Fruit fly (Drosophila melanogaster) whole organism: ENCODE measurements around the gene galla-2.

ENCODE experiments used
- CG8478 ChIP-seq: fragments of >200 bp; optimal IDR thresholded peaks from 2 replicates; lab custom pipeline; 2018; ENCODE audit warnings: inconsistent platforms
- Dll ChIP-seq: fragments of >200 bp; optimal IDR thresholded peaks from 2 replicates; lab custom pipeline; 2017
- EcR ChIP-seq, 2 experiments: fragments of >200 bp; optimal IDR thresholded peaks; 2 replicates each; lab custom pipeline; 2017; ENCODE audit warnings: missing biosample characterization in 2 of 2, missing genetic modification characterization in 2 of 2, missing genetic modification reagents in 2 of 2
- pan ChIP-seq: fragments of >200 bp; optimal IDR thresholded peaks from 2 replicates; lab custom pipeline; 2017
- psq ChIP-seq: fragments of >200 bp; optimal IDR thresholded peaks from 2 replicates; lab custom pipeline; 2017
- usp ChIP-seq: fragments of >200 bp; optimal IDR thresholded peaks from 2 replicates; lab custom pipeline; 2017; ENCODE audit warnings: missing biosample characterization, missing genetic modification characterization, mixed read lengths

The galla-2 gene

DNA sequence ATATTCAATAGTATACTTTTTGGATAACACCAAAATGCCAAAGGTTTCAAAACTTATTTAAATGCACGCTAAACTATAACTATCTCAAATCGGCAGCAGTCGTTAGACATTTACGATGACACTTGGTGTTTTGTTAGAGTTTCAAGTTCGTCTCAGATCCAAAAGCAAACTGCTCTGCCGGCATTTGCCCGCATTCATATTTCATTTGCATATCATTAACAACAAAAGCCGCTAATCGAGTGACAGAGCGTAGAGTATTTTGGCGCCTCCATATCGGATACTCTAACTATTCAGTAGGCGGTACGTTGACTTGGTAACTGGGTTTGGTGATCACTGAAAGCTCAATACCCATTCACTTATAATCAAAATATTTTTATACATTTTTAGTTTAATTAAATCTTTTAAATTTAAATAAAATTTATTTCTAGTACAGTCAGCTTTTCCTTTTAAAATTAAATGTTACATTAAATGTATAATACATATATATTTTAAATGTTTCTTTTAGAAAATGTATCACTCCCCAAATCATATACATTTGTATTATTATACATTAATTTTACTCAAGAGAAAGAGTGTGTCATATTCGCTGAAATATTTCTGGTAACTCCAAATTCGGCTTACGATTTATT is 10.6 kb downstream of the galla-2 start:
- TF ChIP-seq usp (GFP tag; lab: Kevin White, UChicago) (no peak), CG8478 (lab: Kevin White, UChicago) (no peak), psq (lab: Kevin White, UChicago) (no peak), pan (lab: Kevin White, UChicago) (no peak)

dm6 chr3L:10894159-10894558 is 11.5 kb downstream of the galla-2 start, which contains the start of gene Cpr67Fb:
Cpr67Fb (plus strand) TSS chr3L:10894173.
- TF ChIP-seq pan (lab: Kevin White, UChicago) (no peak), CG8478 (lab: Kevin White, UChicago) (no peak), psq (lab: Kevin White, UChicago) (no peak), EcR (GFP tag; optimal IDR thresholded peaks at IDR 0.05; lab: Kevin White, UChicago) (no peak), usp (GFP tag; lab: Kevin White, UChicago) (no peak), Dll (lab: Kevin White, UChicago) (no peak)

DNA sequence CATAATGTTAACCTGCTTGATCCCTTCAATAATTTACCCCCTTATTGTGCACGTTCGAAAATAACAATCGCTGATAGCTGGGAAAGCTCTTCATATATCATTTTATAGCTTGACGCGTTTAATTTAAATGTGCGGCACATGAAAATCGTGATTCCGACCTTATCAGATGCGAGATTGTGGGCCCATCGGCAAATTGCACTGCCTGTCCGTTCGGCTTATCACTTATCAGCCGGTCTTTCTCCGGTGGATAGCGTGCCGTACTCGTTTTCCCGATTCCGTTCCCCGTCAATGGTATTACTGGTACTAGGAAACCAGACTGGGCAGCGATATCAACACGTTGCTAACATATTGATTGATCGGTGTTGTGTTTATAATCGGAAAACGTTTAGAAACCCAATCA is 14.2 kb downstream of the galla-2 start:
- TF ChIP-seq pan (lab: Kevin White, UChicago) (no peak), EcR (GFP tag; optimal IDR thresholded peaks at IDR 0.05; lab: Kevin White, UChicago) (no peak), psq (lab: Kevin White, UChicago) (no peak), Dll (lab: Kevin White, UChicago) (no peak), CG8478 (lab: Kevin White, UChicago) (no peak), usp (GFP tag; lab: Kevin White, UChicago) (no peak)

- TF ChIP-seq pan (lab: Kevin White, UChicago) (peak; percentile 67), EcR (GFP tag; optimal IDR thresholded peaks at IDR 0.05; lab: Kevin White, UChicago) (no peak)
These were observed 15.0 kb downstream of the galla-2 start for dm6 chr3L:10897534-10898255.

DNA sequence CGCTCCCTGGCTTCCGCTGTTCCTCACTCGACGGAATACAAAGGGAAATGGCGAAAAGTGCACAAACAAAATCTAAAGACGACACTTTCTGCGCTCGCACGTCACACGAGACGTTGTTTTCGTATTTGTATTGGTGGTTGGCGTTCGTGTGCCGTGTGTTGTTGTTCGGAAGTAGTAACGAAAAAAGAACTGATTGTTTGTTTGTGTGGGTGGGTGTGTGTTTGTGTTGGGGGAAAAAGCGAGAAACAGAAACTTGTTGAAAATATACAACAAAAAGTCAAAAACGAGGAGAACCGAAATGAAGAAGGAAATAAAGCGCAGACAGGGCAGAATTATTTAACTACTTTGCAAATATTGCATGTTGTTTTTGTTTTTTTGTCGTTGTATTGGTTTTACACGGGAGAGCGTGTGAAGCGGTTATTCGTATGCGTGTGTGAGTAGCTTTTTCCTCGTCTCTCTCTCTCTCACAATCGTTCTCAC is 15.6 kb downstream of the galla-2 start:
- TF ChIP-seq CG8478 (lab: Kevin White, UChicago): peak; percentile 81
- TF ChIP-seq psq (lab: Kevin White, UChicago): no peak

DNA sequence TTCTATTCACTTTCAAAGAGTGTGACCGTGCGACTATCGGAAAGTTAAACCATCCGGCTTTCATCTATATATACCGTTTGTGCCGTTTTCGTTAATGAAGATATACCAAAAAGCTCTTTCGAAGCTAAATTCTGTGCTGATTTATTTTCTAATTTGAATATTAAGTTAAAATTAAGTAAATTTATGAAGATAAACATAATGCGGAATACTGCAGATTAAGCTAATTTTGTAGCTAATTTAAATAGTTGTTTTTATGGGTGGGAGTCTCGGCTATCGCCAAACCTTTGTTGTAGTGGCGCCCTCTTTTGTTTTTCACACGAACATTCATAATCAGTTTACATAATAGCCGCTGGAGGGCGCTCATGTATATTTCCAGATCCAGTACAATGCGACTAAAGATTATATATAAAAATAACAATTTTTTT is 16.4 kb downstream of the galla-2 start, which contains the start of gene Aps:
TSS of gene Aps (minus strand) at position 37 of the 425 bp plus-strand sequence.
- no peak for TF ChIP-seq Dll (lab: Kevin White, UChicago)
- no peak for TF ChIP-seq psq (lab: Kevin White, UChicago)
- TF ChIP-seq CG8478 (lab: Kevin White, UChicago): no peak
- TF ChIP-seq pan (lab: Kevin White, UChicago): no peak
- TF ChIP-seq usp (GFP tag; lab: Kevin White, UChicago): no peak
- TF ChIP-seq EcR (GFP tag; optimal IDR thresholded peaks at IDR 0.05; lab: Kevin White, UChicago): no peak

dm6 chr3L:10903449-10903848 is 20.8 kb downstream of the galla-2 start:
- TF ChIP-seq pan (lab: Kevin White, UChicago): no peak
- no peak for TF ChIP-seq EcR (GFP tag; optimal IDR thresholded peaks at IDR 0.05; lab: Kevin White, UChicago)
- no peak for TF ChIP-seq Dll (lab: Kevin White, UChicago)
- TF ChIP-seq usp (GFP tag; lab: Kevin White, UChicago): no peak
- TF ChIP-seq CG8478 (lab: Kevin White, UChicago): no peak
- no peak for TF ChIP-seq psq (lab: Kevin White, UChicago)

DNA sequence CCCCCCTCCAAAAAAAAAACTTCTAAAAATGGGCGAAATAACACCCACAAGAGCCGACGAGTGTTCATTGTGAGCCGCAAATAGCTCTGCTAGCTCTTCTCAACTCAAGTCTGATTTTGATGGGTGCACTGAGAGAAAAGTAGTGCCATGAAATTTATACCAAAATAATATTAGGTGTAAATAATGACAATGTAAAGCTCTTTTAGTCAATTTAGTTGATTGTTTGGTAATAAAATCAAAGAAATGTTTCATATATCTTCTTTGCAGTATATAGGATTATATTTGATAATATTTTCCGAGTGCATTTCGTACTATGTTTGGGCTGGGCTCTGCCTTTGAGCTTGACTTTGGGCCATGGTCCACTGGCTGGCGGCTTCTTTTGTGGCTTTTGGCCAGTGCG is 22.1 kb downstream of the galla-2 start:
- TF ChIP-seq CG8478 (lab: Kevin White, UChicago): no peak
- no peak for TF ChIP-seq pan (lab: Kevin White, UChicago)
- TF ChIP-seq usp (GFP tag; lab: Kevin White, UChicago): no peak
- TF ChIP-seq Dll (lab: Kevin White, UChicago): no peak
- no peak for TF ChIP-seq psq (lab: Kevin White, UChicago)
- no peak for TF ChIP-seq EcR (GFP tag; optimal IDR thresholded peaks at IDR 0.05; lab: Kevin White, UChicago)

dm6 chr3L:10909612-10910011 is 26.9 kb downstream of the galla-2 start:
- TF ChIP-seq Dll (lab: Kevin White, UChicago): no peak
- no peak for TF ChIP-seq pan (lab: Kevin White, UChicago)
- TF ChIP-seq psq (lab: Kevin White, UChicago): no peak
- no peak for TF ChIP-seq usp (GFP tag; lab: Kevin White, UChicago)
- no peak for TF ChIP-seq EcR (GFP tag; optimal IDR thresholded peaks at IDR 0.05; lab: Kevin White, UChicago)
- TF ChIP-seq CG8478 (lab: Kevin White, UChicago): no peak

dm6 chr3L:10913214-10913613 is 30.5 kb downstream of the galla-2 start:
- no peak for TF ChIP-seq Dll (lab: Kevin White, UChicago)
- no peak for TF ChIP-seq usp (GFP tag; lab: Kevin White, UChicago)
- no peak for TF ChIP-seq CG8478 (lab: Kevin White, UChicago)
- no peak for TF ChIP-seq EcR (GFP tag; optimal IDR thresholded peaks at IDR 0.05; lab: Kevin White, UChicago)
- no peak for TF ChIP-seq psq (lab: Kevin White, UChicago)
- no peak for TF ChIP-seq pan (lab: Kevin White, UChicago)

DNA sequence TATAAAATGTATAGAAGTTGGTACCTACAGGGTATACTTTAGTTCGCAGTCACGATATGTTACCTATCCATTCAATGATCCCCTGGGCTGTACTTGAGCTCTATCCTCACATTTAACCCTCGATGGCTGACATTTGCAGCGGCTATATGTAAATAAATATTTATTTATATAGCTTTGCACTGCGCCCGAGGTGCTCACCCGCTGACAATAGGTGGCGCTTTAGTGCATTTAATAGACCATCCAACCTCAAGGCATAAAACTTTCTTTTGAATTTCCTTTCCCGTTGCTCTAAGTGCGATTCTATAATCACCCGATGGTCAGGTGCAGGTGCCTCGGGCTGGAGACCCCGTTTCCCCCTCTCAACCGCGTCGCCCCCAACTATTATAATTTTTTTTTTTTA is 34.6 kb downstream of the galla-2 start:
- TF ChIP-seq EcR (GFP tag; optimal IDR thresholded peaks at IDR 0.05; lab: Kevin White, UChicago) (no peak), Dll (lab: Kevin White, UChicago) (no peak), pan (lab: Kevin White, UChicago) (no peak), psq (lab: Kevin White, UChicago) (no peak)
